Worm (Caenorhabditis elegans) whole organism, L4 larva: ENCODE measurements around the gene C09F12.2.

Source experiments
- R02D3.7 ChIP-seq: fragments of 150-350 bp; sonication (generic microtip); optimal IDR thresholded peaks from 3 replicates; lab custom pipeline; 2014; ENCODE audit warnings: missing biosample characterization, missing genetic modification characterization
- Y105C5A.15 ChIP-seq: fragments of 200-800 bp; sonication (Bioruptor generic); IDR thresholded peaks from 2 replicates; pipeline ENCODE4 v1.3.6; 2022; ENCODE audit warnings: missing genetic modification characterization, missing compliant biosample characterization
- Y48G9A.11 ChIP-seq: fragments of 200-800 bp; sonication (Bioruptor generic); IDR thresholded peaks from 2 replicates; pipeline ENCODE4 v1.3.6; 2022; ENCODE audit warnings: missing genetic modification reagents, missing genetic modification characterization, missing compliant biosample characterization
- Y5F2A.4 ChIP-seq: fragments of 200-800 bp; sonication (Bioruptor generic); optimal IDR thresholded peaks from 2 replicates; lab custom pipeline; 2018; ENCODE audit warnings: mild to moderate bottlenecking, missing genetic modification characterization, missing compliant biosample characterization
- ZK337.2 ChIP-seq: fragments of 200-800 bp; sonication (Bioruptor generic); IDR thresholded peaks from 2 replicates; pipeline ENCODE4 v1.3.6; 2022; ENCODE audit warnings: missing genetic modification reagents, missing genetic modification characterization, missing compliant biosample characterization
- ZK546.5 ChIP-seq, 2 experiments: sonication (generic microtip); optimal IDR thresholded peaks; 2 replicates each; lab custom pipeline; 2017; ENCODE audit warnings: missing biosample characterization in 2 of 2, missing genetic modification characterization in 2 of 2
- aha-1 ChIP-seq: fragments of 150-350 bp; peaks from one replicate; lab custom pipeline; 2014; ENCODE audit warnings: missing biosample characterization, missing genetic modification characterization
- ama-1 ChIP-seq: fragments of 150-350 bp; optimal IDR thresholded peaks from 2 replicates; lab custom pipeline; 2014; ENCODE audit warnings: inconsistent platforms, mixed read lengths
- ceh-20 ChIP-seq: fragments of 200-800 bp; sonication (Bioruptor generic); IDR thresholded peaks from 2 replicates; pipeline ENCODE4 v1.3.6; 2022; ENCODE audit warnings: missing genetic modification reagents, missing genetic modification characterization, missing compliant biosample characterization
- ceh-28 ChIP-seq: fragments of 150-350 bp; optimal IDR thresholded peaks from 2 replicates; lab custom pipeline; 2014; ENCODE audit warnings: missing biosample characterization, missing genetic modification reagents, missing genetic modification characterization
- ceh-32 ChIP-seq: sonication (generic microtip); optimal IDR thresholded peaks from 2 replicates; lab custom pipeline; 2016; ENCODE audit warnings: mild to moderate bottlenecking, missing genetic modification characterization, missing compliant biosample characterization; ENCODE audit not compliant: poor library complexity
- ceh-62 ChIP-seq: sonication (generic microtip); optimal IDR thresholded peaks from 2 replicates; lab custom pipeline; 2017; ENCODE audit warnings: missing biosample characterization, missing genetic modification characterization
- ctbp-1 ChIP-seq: fragments of 200-800 bp; sonication (Bioruptor generic); IDR thresholded peaks from 2 replicates; pipeline ENCODE4 v1.3.6; 2022; ENCODE audit warnings: missing genetic modification reagents, missing genetic modification characterization, missing compliant biosample characterization
- daf-16 ChIP-seq, 3 experiments: sonication (generic microtip); optimal IDR thresholded peaks; 2 replicates each; lab custom pipeline; 2016 to 2017; ENCODE audit warnings: missing genetic modification characterization in 3 of 3, missing genetic modification reagents in 3 of 3, mild to moderate bottlenecking in 2 of 3, missing compliant biosample characterization in 2 of 3, missing biosample characterization in 1 of 3, moderate library complexity in 1 of 3
- dmd-8 ChIP-seq: fragments of 200-800 bp; sonication (Bioruptor generic); IDR thresholded peaks from 2 replicates; pipeline ENCODE4 v1.3.6; 2022; ENCODE audit warnings: missing genetic modification characterization, missing compliant biosample characterization
- dmd-9 ChIP-seq: fragments of 200-800 bp; sonication (Bioruptor generic); IDR thresholded peaks from 2 replicates; pipeline ENCODE4 v1.3.6; 2022; ENCODE audit warnings: missing genetic modification reagents, missing genetic modification characterization, missing compliant biosample characterization
- duxl-1 ChIP-seq: sonication (generic microtip); optimal IDR thresholded peaks from 2 replicates; lab custom pipeline; 2016; ENCODE audit warnings: mild to moderate bottlenecking, missing genetic modification characterization, moderate library complexity, missing compliant biosample characterization; ENCODE audit not compliant: poor library complexity
- dve-1 ChIP-seq: sonication (generic microtip); optimal IDR thresholded peaks from 2 replicates; lab custom pipeline; 2017; ENCODE audit warnings: antibody characterized with exemption, mild to moderate bottlenecking, missing genetic modification characterization, missing compliant biosample characterization; ENCODE audit not compliant: insufficient read depth
- fos-1 ChIP-seq: fragments of 150-350 bp; optimal IDR thresholded peaks from 2 replicates; lab custom pipeline; 2014; ENCODE audit warnings: missing biosample characterization, missing genetic modification characterization
- gei-8 ChIP-seq: fragments of 200-800 bp; sonication (Bioruptor generic); optimal IDR thresholded peaks from 2 replicates; lab custom pipeline; 2018; ENCODE audit warnings: mild to moderate bottlenecking, missing genetic modification characterization, missing compliant biosample characterization
- hlh-11 ChIP-seq: fragments of 200-800 bp; sonication (Bioruptor generic); optimal IDR thresholded peaks from 2 replicates; lab custom pipeline; 2018; ENCODE audit warnings: mild to moderate bottlenecking, missing genetic modification characterization, missing compliant biosample characterization
- hlh-30 ChIP-seq: sonication (generic microtip); optimal IDR thresholded peaks from 2 replicates; lab custom pipeline; 2017; ENCODE audit warnings: antibody characterized with exemption, mild to moderate bottlenecking, missing genetic modification characterization, missing compliant biosample characterization; ENCODE audit not compliant: insufficient read depth
- lim-7 ChIP-seq: fragments of 200-800 bp; sonication (Bioruptor generic); IDR thresholded peaks from 2 replicates; pipeline ENCODE4 v1.3.6; 2022; ENCODE audit warnings: missing genetic modification characterization, missing compliant biosample characterization
- lin-13 ChIP-seq: fragments of 150-350 bp; optimal IDR thresholded peaks from 2 replicates; lab custom pipeline; 2014; ENCODE audit warnings: missing biosample characterization, missing genetic modification reagents, missing genetic modification characterization
- lin-15B ChIP-seq: fragments of 150-350 bp; sonication (generic microtip); optimal IDR thresholded peaks from 3 replicates; lab custom pipeline; 2014; ENCODE audit warnings: missing biosample characterization, missing genetic modification characterization
- lin-29 ChIP-seq: fragments of 200-800 bp; sonication (Bioruptor generic); IDR thresholded peaks from 2 replicates; pipeline ENCODE4 v1.3.6; 2022; ENCODE audit warnings: missing genetic modification reagents, missing genetic modification characterization, missing compliant biosample characterization
- lin-38 ChIP-seq: fragments of 200-800 bp; sonication (Bioruptor generic); IDR thresholded peaks from 2 replicates; pipeline ENCODE4 v1.3.6; 2022; ENCODE audit warnings: missing genetic modification reagents, missing genetic modification characterization, missing compliant biosample characterization
- lin-39 ChIP-seq: fragments of 150-350 bp; optimal IDR thresholded peaks from 2 replicates; lab custom pipeline; 2014; ENCODE audit warnings: missing biosample characterization, missing genetic modification reagents, missing genetic modification characterization
- lsy-2 ChIP-seq, 2 experiments: fragments of 150-350 bp in 1 of 2; sonication (generic microtip) in 1 of 2; optimal IDR thresholded peaks; 2 replicates each; lab custom pipeline; 2014 to 2017; ENCODE audit warnings: missing biosample characterization in 2 of 2, missing genetic modification characterization in 2 of 2
- madf-5 ChIP-seq, 2 experiments: fragments of 200-800 bp; sonication (Bioruptor generic); IDR thresholded peaks; 2 replicates each; pipeline ENCODE4 v1.3.6; 2022; ENCODE audit warnings: missing compliant biosample characterization in 2 of 2, missing genetic modification characterization in 2 of 2
- mdt-29 ChIP-seq: fragments of 200-800 bp; sonication (Bioruptor generic); IDR thresholded peaks from 2 replicates; pipeline ENCODE4 v1.3.6; 2022; ENCODE audit warnings: missing genetic modification reagents, missing genetic modification characterization, missing compliant biosample characterization
- mes-2 ChIP-seq: sonication (generic microtip); optimal IDR thresholded peaks from 2 replicates; lab custom pipeline; 2016; ENCODE audit warnings: missing genotype, mild to moderate bottlenecking, missing genetic modification characterization, missing compliant biosample characterization; ENCODE audit not compliant: poor library complexity, severe bottlenecking
- mxl-3 ChIP-seq: fragments of 200-800 bp; sonication (Bioruptor generic); optimal IDR thresholded peaks from 2 replicates; lab custom pipeline; 2018; ENCODE audit warnings: mild to moderate bottlenecking, missing genetic modification characterization, missing compliant biosample characterization
- nhr-237 ChIP-seq: sonication (generic microtip); optimal IDR thresholded peaks from 2 replicates; lab custom pipeline; 2017; ENCODE audit warnings: missing biosample characterization, missing genetic modification characterization
- nhr-28 ChIP-seq: fragments of 150-350 bp; optimal IDR thresholded peaks from 2 replicates; lab custom pipeline; 2014; ENCODE audit warnings: missing biosample characterization, missing genetic modification characterization
- nhr-41 ChIP-seq: fragments of 200-800 bp; sonication (Bioruptor generic); IDR thresholded peaks from 2 replicates; pipeline ENCODE4 v1.3.6; 2022; ENCODE audit warnings: missing genetic modification reagents, missing genetic modification characterization, missing compliant biosample characterization
- nhr-42 ChIP-seq: fragments of 200-800 bp; sonication (Bioruptor generic); IDR thresholded peaks from 2 replicates; pipeline ENCODE4 v1.3.6; 2022; ENCODE audit warnings: missing genetic modification characterization, missing compliant biosample characterization
- nhr-48 ChIP-seq: sonication (generic microtip); optimal IDR thresholded peaks from 2 replicates; lab custom pipeline; 2016; ENCODE audit warnings: mild to moderate bottlenecking, missing genetic modification characterization, missing compliant biosample characterization
- nhr-77 ChIP-seq: fragments of 150-350 bp; optimal IDR thresholded peaks from 2 replicates; lab custom pipeline; 2014; ENCODE audit warnings: missing biosample characterization, missing genetic modification characterization
- php-3 ChIP-seq: fragments of 200-800 bp; sonication (Bioruptor generic); IDR thresholded peaks from 2 replicates; pipeline ENCODE4 v1.3.6; 2022; ENCODE audit warnings: missing genetic modification reagents, missing genetic modification characterization, missing compliant biosample characterization
- set-16 ChIP-seq: fragments of 200-800 bp; sonication (Bioruptor generic); IDR thresholded peaks from 2 replicates; pipeline ENCODE4 v1.3.6; 2022; ENCODE audit warnings: missing genetic modification reagents, missing genetic modification characterization, missing compliant biosample characterization
- skn-1 ChIP-seq: fragments of 150-350 bp; optimal IDR thresholded peaks from 2 replicates; lab custom pipeline; 2014; ENCODE audit warnings: missing biosample characterization, missing genetic modification characterization
- snpc-4 ChIP-seq: fragments of 150-350 bp; optimal IDR thresholded peaks from 2 replicates; lab custom pipeline; 2014; ENCODE audit warnings: missing biosample characterization, missing genetic modification characterization
- unc-62 ChIP-seq, 3 experiments: fragments of 150-350 bp in 1 of 3; sonication (generic microtip); optimal IDR thresholded peaks in 2 of 3; peaks in 1 of 3; 1 replicate in 1 of 3; 2 replicates in 2 of 3; lab custom pipeline; 2014 to 2017; ENCODE audit warnings: missing biosample characterization in 3 of 3, missing genetic modification characterization in 3 of 3, missing genetic modification reagents in 3 of 3, missing genotype in 1 of 3
- zag-1 ChIP-seq: fragments of 150-350 bp; optimal IDR thresholded peaks from 2 replicates; lab custom pipeline; 2014; ENCODE audit warnings: missing biosample characterization, missing genetic modification characterization
- zfp-3 ChIP-seq: fragments of 200-800 bp; sonication (Bioruptor generic); conservative IDR thresholded peaks from 2 replicates; pipeline ENCODE4 v1.3.6; 2022; ENCODE audit warnings: missing genetic modification reagents, missing genetic modification characterization, missing compliant biosample characterization
- zip-2 ChIP-seq: fragments of 150-350 bp; optimal IDR thresholded peaks from 2 replicates; lab custom pipeline; 2014; ENCODE audit warnings: missing biosample characterization, missing genetic modification characterization

C09F12.2 gene

DNA sequence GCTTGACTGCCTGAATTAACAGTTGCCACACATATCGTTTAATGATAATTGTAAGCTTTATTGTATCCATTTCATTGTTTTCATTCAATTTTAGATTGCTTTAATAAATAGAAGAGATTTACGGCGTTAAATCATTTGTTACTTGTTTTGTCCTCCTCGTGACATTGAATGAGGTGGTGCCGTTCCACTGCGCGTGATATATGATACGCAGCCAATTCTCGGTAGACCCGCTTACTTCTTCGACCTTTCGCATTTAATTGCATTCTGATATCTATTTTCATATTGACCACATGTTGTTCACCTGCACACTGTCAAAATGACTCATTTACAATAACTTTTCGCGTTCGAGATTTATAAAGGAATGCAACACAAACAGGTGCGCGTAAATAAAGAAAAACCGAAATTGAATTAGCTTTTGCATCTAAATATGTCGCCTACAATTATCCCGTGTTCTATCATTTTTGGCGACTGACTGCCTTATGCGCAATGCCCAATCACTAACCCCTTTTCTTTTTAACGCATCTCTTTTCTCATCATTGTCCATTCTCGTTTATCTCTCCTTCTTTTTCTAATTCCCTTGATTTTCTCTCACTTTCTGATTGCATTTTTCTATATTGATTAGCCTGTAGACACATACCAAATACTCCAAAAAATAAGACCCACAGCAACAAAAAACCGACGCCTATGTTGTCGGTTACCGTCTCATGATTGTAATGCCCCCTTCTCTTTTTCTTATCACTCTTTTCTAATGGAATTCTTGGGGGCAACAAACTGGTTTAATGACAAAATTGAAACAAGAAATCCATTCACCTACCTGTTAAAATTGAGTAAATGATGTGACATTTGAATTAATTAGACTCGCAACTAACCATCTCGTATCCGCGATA, 39.1 kb upstream of the C09F12.2 start:
- TF ChIP-seq ceh-32 (tag; lab: Kevin White, UChicago) = no peak
- TF ChIP-seq nhr-237 (tag; lab: Kevin White, UChicago) = no peak
- TF ChIP-seq dmd-9 (GFP tag; lab: Robert Waterston, UW) = no peak
- TF ChIP-seq nhr-48 (tag; lab: Kevin White, UChicago) = no peak
- no peak for TF ChIP-seq nhr-42 (GFP tag; lab: Robert Waterston, UW)
- no peak for TF ChIP-seq php-3 (GFP tag; lab: Robert Waterston, UW)
- TF ChIP-seq gei-8 (GFP tag; lab: Kevin White, UChicago) = no peak
- no peak for TF ChIP-seq daf-16 (GFP tag; optimal IDR thresholded peaks at IDR 0.05; lab: Kevin White, UChicago)
- no peak for TF ChIP-seq daf-16 (tag; optimal IDR thresholded peaks at IDR 0.05; lab: Kevin White, UChicago)
- no peak for TF ChIP-seq lsy-2 (tag; optimal IDR thresholded peaks at IDR 0.05; lab: Kevin White, UChicago)
- TF ChIP-seq lin-15B = no peak
- no peak for TF ChIP-seq ceh-28 (tag; lab: Kevin White, UChicago)
- no peak for TF ChIP-seq mes-2 (tag; lab: Kevin White, UChicago)
- TF ChIP-seq set-16 (GFP tag; lab: Robert Waterston, UW) = no peak
- TF ChIP-seq nhr-41 (GFP tag; lab: Robert Waterston, UW) = no peak
- peak; percentile 47 for TF ChIP-seq hlh-30
- TF ChIP-seq snpc-4 (tag; lab: Kevin White, UChicago) = no peak
- TF ChIP-seq fos-1 (tag; lab: Kevin White, UChicago) = no peak
- TF ChIP-seq nhr-77 (tag; lab: Kevin White, UChicago) = no peak
- no peak for TF ChIP-seq Y105C5A.15
- TF ChIP-seq zag-1 (tag; lab: Kevin White, UChicago) = no peak
- TF ChIP-seq ceh-20 = no peak
- no peak for TF ChIP-seq lin-38 (GFP tag; lab: Robert Waterston, UW)
- no peak for TF ChIP-seq ctbp-1 (GFP tag; lab: Robert Waterston, UW)
- no peak for TF ChIP-seq dve-1 (tag; lab: Kevin White, UChicago)
- no peak for TF ChIP-seq Y48G9A.11
- peak in 1 of 2 experiments; percentile 91 for TF ChIP-seq unc-62 (GFP tag; optimal IDR thresholded peaks at IDR 0.05 in 1 of 2; lab: Kevin White, UChicago)
- no peak for TF ChIP-seq unc-62 (tag; optimal IDR thresholded peaks at IDR 0.05; lab: Kevin White, UChicago)
- TF ChIP-seq lim-7 (GFP tag; lab: Robert Waterston, UW) = no peak
- TF ChIP-seq lin-29 = no peak
- peak; percentile 49 for TF ChIP-seq nhr-28 (tag; lab: Kevin White, UChicago)
- TF ChIP-seq zip-2 (tag; lab: Kevin White, UChicago) = no peak
- no peak for TF ChIP-seq ZK337.2 (GFP tag; lab: Robert Waterston, UW)
- no peak for TF ChIP-seq duxl-1 (tag; lab: Kevin White, UChicago)
- TF ChIP-seq zfp-3 = no peak
- no peak for TF ChIP-seq ZK546.5 (tag; optimal IDR thresholded peaks at IDR 0.05; lab: Kevin White, UChicago)
- TF ChIP-seq ceh-62 (tag; lab: Kevin White, UChicago) = no peak
- no peak for TF ChIP-seq dmd-8 (GFP tag; lab: Robert Waterston, UW)
- peak; percentile 48 for TF ChIP-seq mxl-3 (GFP tag; lab: Kevin White, UChicago)
- no peak for TF ChIP-seq madf-5 (GFP tag; IDR thresholded peaks at IDR 0.05; lab: Robert Waterston, UW)
- no peak for TF ChIP-seq mdt-29 (GFP tag; lab: Robert Waterston, UW)
- TF ChIP-seq lin-39 (tag; lab: Kevin White, UChicago) = no peak
- no peak for TF ChIP-seq lin-13
- TF ChIP-seq skn-1 (tag; lab: Kevin White, UChicago) = no peak
- TF ChIP-seq Y5F2A.4 (GFP tag; lab: Kevin White, UChicago) = no peak
- TF ChIP-seq hlh-11 (tag; lab: Kevin White, UChicago) = peak; percentile 42
- TF ChIP-seq R02D3.7 (tag; lab: Kevin White, UChicago) = no peak
- TF ChIP-seq ama-1 (lab: Kevin White, UChicago) = no peak
- peak; percentile 41 for TF ChIP-seq aha-1 (tag; lab: Kevin White, UChicago)
